Fruit fly (Drosophila melanogaster) whole organism, pupa: ENCODE measurements around the gene CG15771.

Experiments used
- CG10348 ChIP-seq: fragments of 200-800 bp; sonication (Bioruptor generic); IDR thresholded peaks from 2 replicates; pipeline ENCODE4 v1.3.6; 2022; ENCODE audit warnings: missing biosample characterization, missing genetic modification characterization
- CG12605 ChIP-seq: fragments of 200-800 bp; sonication (Bioruptor generic); IDR thresholded peaks from 2 replicates; pipeline ENCODE4 v1.3.6; 2022; ENCODE audit warnings: missing biosample characterization, missing genetic modification characterization
- CG13204 ChIP-seq: fragments of 200-800 bp; sonication (Bioruptor generic); optimal IDR thresholded peaks from 2 replicates; lab custom pipeline; 2018; ENCODE audit warnings: missing biosample characterization, mild to moderate bottlenecking, missing genetic modification characterization, moderate library complexity
- CG14655 ChIP-seq: fragments of 200-800 bp; sonication (Bioruptor generic); optimal IDR thresholded peaks from 3 replicates; lab custom pipeline; 2017; ENCODE audit warnings: mild to moderate bottlenecking, missing biosample characterization, missing genetic modification reagents, missing genetic modification characterization
- CG15710 ChIP-seq: fragments of 200-800 bp; sonication (Bioruptor generic); optimal IDR thresholded peaks from 2 replicates; lab custom pipeline; 2018; ENCODE audit warnings: missing biosample characterization, mild to moderate bottlenecking, missing genetic modification characterization, moderate library complexity
- CG17806 ChIP-seq: fragments of 200-800 bp; sonication (Bioruptor generic); optimal IDR thresholded peaks from 2 replicates; lab custom pipeline; 2018; ENCODE audit warnings: missing biosample characterization, mild to moderate bottlenecking, missing genetic modification characterization, moderate library complexity
- CG32121 ChIP-seq: fragments of 200-800 bp; sonication (Bioruptor generic); IDR thresholded peaks from 2 replicates; pipeline ENCODE4 v1.3.6; 2022; ENCODE audit warnings: missing biosample characterization, missing genetic modification characterization
- CG34367 ChIP-seq: fragments of 200-800 bp; sonication (Bioruptor generic); optimal IDR thresholded peaks from 2 replicates; lab custom pipeline; 2018; ENCODE audit warnings: missing biosample characterization, mild to moderate bottlenecking, missing genetic modification characterization
- CG4496 ChIP-seq: fragments of 200-800 bp; sonication (Bioruptor generic); IDR thresholded peaks from 3 replicates; pipeline ENCODE4 v1.3.6; 2022; ENCODE audit warnings: missing biosample characterization, missing genetic modification characterization
- CG8159 ChIP-seq: fragments of 200-800 bp; sonication (Bioruptor generic); optimal IDR thresholded peaks from 3 replicates; lab custom pipeline; 2018; ENCODE audit warnings: missing biosample characterization, mild to moderate bottlenecking, missing genetic modification characterization, moderate library complexity
- CG8301 ChIP-seq: fragments of 200-800 bp; sonication (Bioruptor generic); optimal IDR thresholded peaks from 2 replicates; lab custom pipeline; 2018; ENCODE audit warnings: missing biosample characterization, mild to moderate bottlenecking, missing genetic modification characterization
- CG9948 ChIP-seq: fragments of 200-800 bp; sonication (Bioruptor generic); optimal IDR thresholded peaks from 2 replicates; lab custom pipeline; 2018; ENCODE audit warnings: missing biosample characterization, mild to moderate bottlenecking, missing genetic modification characterization, moderate library complexity
- D1 ChIP-seq: fragments of 200-800 bp; sonication (Bioruptor generic); optimal IDR thresholded peaks from 2 replicates; lab custom pipeline; 2018; ENCODE audit warnings: missing biosample characterization, mild to moderate bottlenecking, missing genetic modification characterization, moderate library complexity
- EcR ChIP-seq: fragments of 200-800 bp; sonication (Bioruptor generic); optimal IDR thresholded peaks from 3 replicates; lab custom pipeline; 2019; ENCODE audit warnings: missing biosample characterization, missing genetic modification characterization, mild to moderate bottlenecking, moderate library complexity, missing genetic modification reagents
- Ets98B ChIP-seq: fragments of 200-800 bp; sonication (Bioruptor generic); IDR thresholded peaks from 2 replicates; pipeline ENCODE4 v1.3.6; 2022; ENCODE audit warnings: missing biosample characterization, missing genetic modification characterization
- Pif1A ChIP-seq: fragments of 200-800 bp; sonication (Bioruptor generic); optimal IDR thresholded peaks from 3 replicates; lab custom pipeline; 2016; ENCODE audit warnings: missing biosample characterization, missing genetic modification characterization
- Pif1B ChIP-seq: fragments of 200-800 bp; sonication (Bioruptor generic); optimal IDR thresholded peaks from 3 replicates; lab custom pipeline; 2016; ENCODE audit warnings: missing biosample characterization, missing genetic modification characterization
- Snoo ChIP-seq: fragments of 200-800 bp; sonication (Bioruptor generic); optimal IDR thresholded peaks from 3 replicates; lab custom pipeline; 2017; ENCODE audit warnings: missing biosample characterization, mild to moderate bottlenecking, missing genetic modification characterization, inconsistent platforms
- fd96Ca ChIP-seq: fragments of 200-800 bp; sonication (Bioruptor generic); IDR thresholded peaks from 3 replicates; pipeline ENCODE4 v1.3.6; 2022; ENCODE audit warnings: missing biosample characterization, missing genetic modification characterization
- gl ChIP-seq: fragments of 200-800 bp; sonication (Bioruptor generic); optimal IDR thresholded peaks from 2 replicates; lab custom pipeline; 2018; ENCODE audit warnings: missing biosample characterization, mild to moderate bottlenecking, missing genetic modification characterization
- rn ChIP-seq: fragments of 200-800 bp; sonication (Bioruptor generic); IDR thresholded peaks from 2 replicates; pipeline ENCODE4 v1.3.6; 2022; ENCODE audit warnings: missing biosample characterization, missing genetic modification characterization

CG15771 gene

dm6 chrX:5715455-5716227 is 39.7 kb upstream of the CG15771 start:
- TF ChIP-seq CG15710 (tag; lab: Kevin White, UChicago) (no peak), CG8159 (tag; lab: Kevin White, UChicago) (no peak), Snoo (tag; lab: Kevin White, UChicago) (no peak), CG8301 (tag; lab: Kevin White, UChicago) (no peak), CG13204 (GFP tag; lab: Kevin White, UChicago) (no peak), CG12605 (GFP tag; lab: Robert Waterston, UW) (no peak), CG4496 (peak; percentile 73)

dm6 chrX:5717741-5718475 is 37.5 kb upstream of the CG15771 start, which contains the start of gene CG33080:
CG33080 (minus strand) TSS chrX:5717778.
- TF ChIP-seq CG12605 (GFP tag; lab: Robert Waterston, UW), result no peak
- TF ChIP-seq CG13204 (GFP tag; lab: Kevin White, UChicago), result peak; percentile 21

dm6 chrX:5718476-5719012 is 36.8 kb upstream of the CG15771 start:
- TF ChIP-seq CG14655, result no peak
- TF ChIP-seq rn, result no peak
- no peak for TF ChIP-seq Pif1A (GFP tag; lab: Kevin White, UChicago)
- TF ChIP-seq CG32121 (GFP tag; lab: Robert Waterston, UW), result peak; percentile 50; the same call in 1 of the 2 replicates
- no peak for TF ChIP-seq CG8159 (tag; lab: Kevin White, UChicago)
- no peak for TF ChIP-seq CG17806
- no peak for TF ChIP-seq CG9948
- TF ChIP-seq D1 (tag; lab: Kevin White, UChicago), result no peak
- TF ChIP-seq Pif1B, result peak; percentile 7
- TF ChIP-seq CG34367 (tag; lab: Kevin White, UChicago), result no peak
- peak; percentile 19 for TF ChIP-seq CG15710 (tag; lab: Kevin White, UChicago)
- no peak for TF ChIP-seq CG10348
- no peak for TF ChIP-seq CG8301 (tag; lab: Kevin White, UChicago)
- TF ChIP-seq CG4496, result 0 out of 3 replicates have a peak, but pooled peaks have one; percentile 35
- TF ChIP-seq CG13204 (GFP tag; lab: Kevin White, UChicago), result no peak
- TF ChIP-seq Snoo (tag; lab: Kevin White, UChicago), result no peak
- TF ChIP-seq Ets98B, result peak; percentile 68
- no peak; the same call in 2 of the 3 replicates for TF ChIP-seq fd96Ca (GFP tag; lab: Robert Waterston, UW)
- no peak for TF ChIP-seq gl (tag; lab: Kevin White, UChicago)
- no peak for TF ChIP-seq EcR (GFP tag; lab: Kevin White, UChicago)
- peak; percentile 45; the same call in 1 of the 2 replicates for TF ChIP-seq CG12605 (GFP tag; lab: Robert Waterston, UW)

dm6 chrX:5723577-5723976 is 31.8 kb upstream of the CG15771 start:
- TF ChIP-seq CG32121 (GFP tag; lab: Robert Waterston, UW) (no peak), EcR (GFP tag; lab: Kevin White, UChicago) (peak; percentile 84)
- TF ChIP-seq, all 21 proteins: peak for 1

- peak; percentile 22 for TF ChIP-seq gl (tag; lab: Kevin White, UChicago)
- TF ChIP-seq EcR (GFP tag; lab: Kevin White, UChicago), result peak; percentile 70
- TF ChIP-seq CG4496, result no peak
- peak; percentile 34 for TF ChIP-seq CG13204 (GFP tag; lab: Kevin White, UChicago)
- TF ChIP-seq Ets98B, result no peak
These were observed 31.1 kb upstream of the CG15771 start for dm6 chrX:5724151-5724699.

- TF ChIP-seq Pif1B (peak; percentile 85), fd96Ca (GFP tag; lab: Robert Waterston, UW) (peak; percentile 92), CG34367 (tag; lab: Kevin White, UChicago) (peak; percentile 81), CG8301 (tag; lab: Kevin White, UChicago) (peak; percentile 75), CG4496 (peak; percentile 95), gl (tag; lab: Kevin White, UChicago) (peak; percentile 28), rn (peak; percentile 84), EcR (GFP tag; lab: Kevin White, UChicago) (no peak), Pif1A (GFP tag; lab: Kevin White, UChicago) (peak; percentile 88), CG32121 (GFP tag; lab: Robert Waterston, UW) (peak; percentile 91), CG14655 (peak; percentile 87), CG13204 (GFP tag; lab: Kevin White, UChicago) (peak; percentile 29), CG9948 (peak; percentile 80), D1 (tag; lab: Kevin White, UChicago) (no peak), Snoo (tag; lab: Kevin White, UChicago) (peak; percentile 38), CG17806 (peak; percentile 79), CG10348 (peak; percentile 75; the same call in 1 of the 2 replicates), Ets98B (peak; percentile 89), CG12605 (GFP tag; lab: Robert Waterston, UW) (peak; percentile 86), CG8159 (tag; lab: Kevin White, UChicago) (peak; percentile 76), CG15710 (tag; lab: Kevin White, UChicago) (peak; percentile 75)
These were observed 30.6 kb upstream of the CG15771 start for dm6 chrX:5724744-5725185.
